Fruit fly (Drosophila melanogaster): ENCODE data around the gene Tom.

- no peak for TF ChIP-seq CG32121 (GFP tag; IDR thresholded peaks at IDR 0.05)
- no peak for TF ChIP-seq gl (tag; optimal IDR thresholded peaks at IDR 0.05)
- no peak for TF ChIP-seq Ets98B (GFP tag; IDR thresholded peaks at IDR 0.05)
- TF ChIP-seq CG34367 (tag; optimal IDR thresholded peaks at IDR 0.05): no peak
- no peak for TF ChIP-seq CG4496 (GFP tag; IDR thresholded peaks at IDR 0.05)
- no peak for TF ChIP-seq CG10348 (GFP tag; IDR thresholded peaks at IDR 0.05)
- no peak for TF ChIP-seq CG8159 (tag; optimal IDR thresholded peaks at IDR 0.05)
Observed at dm6 chr3L:14980038-14980437, 10.9 kb downstream of the Tom start.
